Worm (Caenorhabditis elegans) whole organism, early embryonic: ENCODE measurements around the gene inx-1.

ENCODE experiments used
- B0310.2 ChIP-seq: sonication (generic microtip); optimal IDR thresholded peaks from 2 replicates; lab custom pipeline; 2016; ENCODE audit warnings: mild to moderate bottlenecking, missing genetic modification characterization, missing compliant biosample characterization
- F13C5.2 ChIP-seq: sonication (generic microtip); optimal IDR thresholded peaks from 2 replicates; lab custom pipeline; 2017; ENCODE audit warnings: mild to moderate bottlenecking, missing genetic modification characterization, inconsistent platforms, missing compliant biosample characterization
- aly-1 ChIP-seq: sonication (generic microtip); optimal IDR thresholded peaks from 2 replicates; lab custom pipeline; 2016; ENCODE audit warnings: missing genetic modification characterization, missing compliant biosample characterization
- ama-1 ChIP-seq: fragments of 150-350 bp; optimal IDR thresholded peaks from 2 replicates; lab custom pipeline; 2014
- ceh-13 ChIP-seq: fragments of 200-800 bp; sonication (Bioruptor generic); optimal IDR thresholded peaks from 2 replicates; lab custom pipeline; 2018; ENCODE audit warnings: mild to moderate bottlenecking, missing genetic modification characterization, missing compliant biosample characterization
- ceh-36 ChIP-seq: sonication (generic microtip); optimal IDR thresholded peaks from 2 replicates; lab custom pipeline; 2016; ENCODE audit warnings: missing genetic modification characterization, inconsistent platforms, missing compliant biosample characterization
- ets-7 ChIP-seq: sonication (generic microtip); optimal IDR thresholded peaks from 2 replicates; lab custom pipeline; 2016; ENCODE audit warnings: missing genotype, missing genetic modification characterization, missing compliant biosample characterization
- flt-1 ChIP-seq: fragments of 200-800 bp; sonication (Bioruptor generic); IDR thresholded peaks from 2 replicates; pipeline ENCODE4 v1.3.6; 2022; ENCODE audit warnings: missing genetic modification characterization, missing compliant biosample characterization
- hmbx-1 ChIP-seq: sonication (generic microtip); optimal IDR thresholded peaks from 2 replicates; lab custom pipeline; 2016; ENCODE audit warnings: mild to moderate bottlenecking, missing genetic modification characterization, missing compliant biosample characterization
- hmg-4 ChIP-seq: fragments of 200-800 bp; sonication (Bioruptor generic); optimal IDR thresholded peaks from 2 replicates; lab custom pipeline; 2018; ENCODE audit warnings: mild to moderate bottlenecking, missing genetic modification characterization, missing compliant biosample characterization
- hnd-1 ChIP-seq: sonication (generic microtip); optimal IDR thresholded peaks from 2 replicates; lab custom pipeline; 2016; ENCODE audit warnings: missing genetic modification characterization, missing compliant biosample characterization
- pes-1 ChIP-seq: fragments of 200-800 bp; sonication (Bioruptor generic); IDR thresholded peaks from 2 replicates; pipeline ENCODE4 v1.3.6; 2022; ENCODE audit warnings: missing genetic modification reagents, missing genetic modification characterization, missing compliant biosample characterization
- scrt-1 ChIP-seq: fragments of 200-800 bp; sonication (Bioruptor generic); IDR thresholded peaks from 2 replicates; pipeline ENCODE4 v1.3.6; 2022; ENCODE audit warnings: missing genetic modification characterization, missing compliant biosample characterization
- sea-1 ChIP-seq: fragments of 200-800 bp; sonication (Bioruptor generic); conservative IDR thresholded peaks from 2 replicates; pipeline ENCODE4 v1.3.6; 2022; ENCODE audit warnings: missing genetic modification characterization, missing compliant biosample characterization
- tbx-11 ChIP-seq: fragments of 200-800 bp; sonication (Bioruptor generic); IDR thresholded peaks from 2 replicates; pipeline ENCODE4 v1.3.6; 2022; ENCODE audit warnings: missing genetic modification characterization, missing compliant biosample characterization
- tbx-37 ChIP-seq: fragments of 200-800 bp; sonication (Bioruptor generic); conservative IDR thresholded peaks from 2 replicates; pipeline ENCODE4 v1.3.6; 2022; ENCODE audit warnings: missing genetic modification reagents, missing genetic modification characterization, missing compliant biosample characterization
- tra-4 ChIP-seq: sonication (generic microtip); optimal IDR thresholded peaks from 2 replicates; lab custom pipeline; 2017; ENCODE audit warnings: missing genetic modification characterization, missing compliant biosample characterization

Gene inx-1

ce11 chrX:6953339-6953738 is 2.9 kb downstream of the inx-1 start:
- no peak for TF ChIP-seq ama-1
- no peak for TF ChIP-seq tbx-37 (GFP tag; lab: Robert Waterston, UW)
- TF ChIP-seq sea-1 (GFP tag; lab: Robert Waterston, UW): no peak
- TF ChIP-seq hmbx-1 (tag; lab: Kevin White, UChicago): no peak
- no peak for TF ChIP-seq F13C5.2 (tag; lab: Kevin White, UChicago)
- TF ChIP-seq ets-7 (tag; lab: Kevin White, UChicago): no peak
- TF ChIP-seq B0310.2 (tag; lab: Kevin White, UChicago): no peak

DNA sequence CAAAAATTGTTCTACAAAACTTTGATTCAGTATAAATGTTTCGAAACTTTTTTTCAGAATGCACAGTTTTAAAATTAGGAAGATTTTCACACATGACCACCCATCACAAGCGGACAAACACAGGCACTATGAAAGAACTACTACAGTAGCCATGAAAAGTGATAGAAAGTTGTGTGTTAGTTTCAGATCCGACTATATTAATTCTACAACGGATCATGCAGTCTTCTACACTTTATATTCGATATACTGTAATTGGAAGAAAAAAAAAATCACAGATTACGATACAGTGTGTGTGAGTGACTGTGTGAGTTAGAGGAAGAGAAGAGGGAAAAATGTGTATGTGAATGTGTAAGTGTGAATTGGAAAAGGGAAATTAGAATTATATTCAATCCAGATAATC is 9.4 kb downstream of the inx-1 start:
- TF ChIP-seq tbx-37 (GFP tag; lab: Robert Waterston, UW): no peak
- TF ChIP-seq ama-1: no peak
- TF ChIP-seq scrt-1: no peak
- no peak for TF ChIP-seq tbx-11
- TF ChIP-seq pes-1 (GFP tag; lab: Robert Waterston, UW): no peak
- no peak for TF ChIP-seq sea-1 (GFP tag; lab: Robert Waterston, UW)
- TF ChIP-seq hnd-1: no peak
- no peak for TF ChIP-seq ceh-36
- TF ChIP-seq aly-1 (tag; lab: Kevin White, UChicago): no peak
- TF ChIP-seq tra-4 (tag; lab: Kevin White, UChicago): no peak
- no peak for TF ChIP-seq hmbx-1 (tag; lab: Kevin White, UChicago)
- TF ChIP-seq hmg-4 (GFP tag; lab: Kevin White, UChicago): no peak
- TF ChIP-seq ets-7 (tag; lab: Kevin White, UChicago): no peak
- no peak for TF ChIP-seq ceh-13 (GFP tag; lab: Kevin White, UChicago)

DNA sequence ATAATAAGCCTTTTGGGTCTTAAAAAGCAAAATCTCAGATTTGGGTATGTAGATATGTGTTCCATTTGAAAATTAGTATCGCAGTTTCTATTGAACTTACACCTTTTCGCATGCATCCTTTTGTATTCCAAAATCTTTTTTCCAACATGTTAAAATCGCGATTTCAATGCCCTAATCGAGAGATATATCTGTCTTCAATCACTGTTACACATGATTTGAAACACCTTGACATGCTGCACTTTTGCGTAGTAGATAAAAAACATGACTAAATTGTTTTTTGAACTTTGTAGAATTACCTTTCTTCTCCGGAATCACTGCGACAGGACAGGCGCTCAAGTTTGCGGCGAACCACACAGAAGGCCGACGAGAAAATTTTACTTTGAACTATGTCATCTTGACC is 14.5 kb downstream of the inx-1 start:
- no peak for TF ChIP-seq tra-4 (tag; lab: Kevin White, UChicago)
- TF ChIP-seq sea-1 (GFP tag; lab: Robert Waterston, UW): no peak
- TF ChIP-seq hnd-1: no peak
- TF ChIP-seq hmg-4 (GFP tag; lab: Kevin White, UChicago): no peak

DNA sequence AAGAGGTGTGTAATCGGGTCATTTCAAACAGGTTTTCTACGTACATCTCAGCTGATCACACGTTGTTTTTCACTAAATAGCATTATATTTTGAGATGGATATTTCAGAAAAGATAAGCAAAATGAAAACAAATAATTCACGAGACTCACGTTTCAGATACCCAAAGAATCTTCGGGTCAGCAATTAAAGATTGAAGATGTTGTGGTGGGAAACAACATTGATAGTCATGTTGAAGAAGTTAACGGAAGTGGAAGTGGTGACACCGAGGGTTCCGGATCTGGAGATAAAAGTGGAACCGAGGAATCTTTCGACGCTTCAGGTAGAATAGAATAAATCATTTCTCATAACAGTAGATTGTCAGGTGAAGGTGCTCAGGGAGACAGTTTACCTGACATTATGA is 15.4 kb downstream of the inx-1 start:
- TF ChIP-seq ama-1: no peak
- no peak for TF ChIP-seq hmbx-1 (tag; lab: Kevin White, UChicago)
- TF ChIP-seq pes-1 (GFP tag; lab: Robert Waterston, UW): no peak
- no peak for TF ChIP-seq ceh-13 (GFP tag; lab: Kevin White, UChicago)

DNA sequence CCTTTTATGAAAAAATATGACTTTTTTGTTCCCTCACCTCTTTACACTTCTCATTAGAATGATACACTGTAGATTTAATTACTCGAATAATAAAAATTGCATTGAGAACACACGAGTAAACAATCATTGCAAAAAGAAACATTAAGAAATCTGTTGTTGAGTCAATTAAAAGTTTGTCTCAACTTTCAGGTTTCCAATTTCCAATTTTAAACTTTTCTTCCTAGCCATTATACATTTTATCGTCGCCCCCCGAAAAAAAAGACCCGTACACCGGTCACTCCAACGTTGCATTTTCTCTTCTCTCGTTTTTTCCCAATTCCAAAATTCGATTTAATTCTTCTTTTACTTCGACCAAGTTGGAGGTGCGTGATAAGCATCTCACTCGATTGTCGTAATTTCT is 16.3 kb downstream of the inx-1 start, which contains the start of gene C16E9.1:
Gene C16E9.1 (plus strand): TSS at position 301 of the 400 bp plus-strand sequence.
- no peak for TF ChIP-seq F13C5.2 (tag; lab: Kevin White, UChicago)
- no peak for TF ChIP-seq aly-1 (tag; lab: Kevin White, UChicago)
- TF ChIP-seq hnd-1: no peak
- TF ChIP-seq hmg-4 (GFP tag; lab: Kevin White, UChicago): no peak
- no peak for TF ChIP-seq ceh-13 (GFP tag; lab: Kevin White, UChicago)

- TF ChIP-seq pes-1 (GFP tag; lab: Robert Waterston, UW): no peak
- no peak for TF ChIP-seq F13C5.2 (tag; lab: Kevin White, UChicago)
- TF ChIP-seq hmg-4 (GFP tag; lab: Kevin White, UChicago): no peak
- TF ChIP-seq aly-1 (tag; lab: Kevin White, UChicago): no peak
Observed at ce11 chrX:6937742-6938141, 18.5 kb downstream of the inx-1 start.

ce11 chrX:6935430-6935829 is 20.8 kb downstream of the inx-1 start, which contains the start of gene C16E9.2:
TSS of gene C16E9.2 (plus strand) at chrX:6935730.
- TF ChIP-seq hnd-1 (no peak), flt-1 (GFP tag; lab: Robert Waterston, UW) (no peak), aly-1 (tag; lab: Kevin White, UChicago) (no peak), sea-1 (GFP tag; lab: Robert Waterston, UW) (no peak), tbx-11 (no peak), tbx-37 (GFP tag; lab: Robert Waterston, UW) (no peak), ceh-13 (GFP tag; lab: Kevin White, UChicago) (no peak)

DNA sequence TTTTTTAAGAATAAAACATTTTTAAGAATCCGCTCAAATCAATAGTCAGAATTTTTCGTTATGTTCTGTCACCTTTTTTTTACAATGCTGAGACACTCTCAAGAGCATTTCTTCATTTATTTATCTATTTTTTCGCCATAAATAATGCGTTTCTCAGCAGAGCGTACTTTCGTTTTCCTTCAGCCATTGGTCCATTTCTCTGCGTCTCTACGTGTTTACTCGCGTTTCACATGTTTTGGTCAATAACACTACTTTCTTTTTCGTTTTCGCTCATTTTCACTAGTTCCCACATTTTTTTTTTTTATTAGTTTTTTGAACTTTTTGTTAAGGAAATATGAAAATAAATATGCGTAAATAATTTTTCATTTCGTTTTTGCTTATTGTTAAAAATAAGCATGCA is 21.7 kb downstream of the inx-1 start:
- TF ChIP-seq ama-1: no peak
- TF ChIP-seq B0310.2 (tag; lab: Kevin White, UChicago): no peak
- no peak for TF ChIP-seq flt-1 (GFP tag; lab: Robert Waterston, UW)
- no peak for TF ChIP-seq tra-4 (tag; lab: Kevin White, UChicago)

DNA sequence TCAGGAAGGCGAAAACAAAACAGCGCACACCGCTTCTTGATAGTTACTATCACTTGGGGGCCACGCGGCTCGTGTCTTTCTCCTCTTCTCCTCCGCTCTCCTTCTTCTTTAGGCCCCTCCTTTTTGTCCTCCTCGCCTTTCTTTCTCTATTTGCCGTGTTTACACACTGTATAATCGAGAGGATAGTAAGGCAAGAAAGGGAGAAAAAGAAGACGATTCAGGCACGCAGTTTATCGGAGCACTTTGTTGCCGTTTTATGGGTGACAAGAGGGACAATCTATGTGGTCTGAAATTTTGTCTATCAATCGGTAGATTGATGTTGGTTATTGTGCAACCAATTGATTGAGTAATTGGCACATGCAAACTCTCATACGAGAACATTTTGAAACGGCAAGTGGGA is 24.1 kb downstream of the inx-1 start, which contains the start of gene F14B8.6:
Gene F14B8.6 (minus strand): TSS at position 292 of the 400 bp plus-strand sequence.
- TF ChIP-seq ceh-13 (GFP tag; lab: Kevin White, UChicago): no peak
- no peak for TF ChIP-seq sea-1 (GFP tag; lab: Robert Waterston, UW)
- TF ChIP-seq hmg-4 (GFP tag; lab: Kevin White, UChicago): peak; percentile 22
- no peak for TF ChIP-seq ceh-36
- TF ChIP-seq tbx-11: no peak
- no peak for TF ChIP-seq hnd-1
